Worm (Caenorhabditis elegans) whole organism, L4/young adult: ENCODE data around the gene Y49F6A.11.

Experiments
- W03F9.2 ChIP-seq: fragments of 150-350 bp; optimal IDR thresholded peaks from 2 replicates; lab custom pipeline; 2014; ENCODE audit warnings: missing biosample characterization, missing genetic modification characterization
- dao-5 ChIP-seq: sonication (generic microtip); optimal IDR thresholded peaks from 2 replicates; lab custom pipeline; 2016; ENCODE audit warnings: missing genotype, missing genetic modification characterization, moderate library complexity, missing compliant biosample characterization

ce11 chrII:3626872-3627271 lies 28.3 kb upstream of the Y49F6A.11 start, which contains the start of gene M151.3:
- TF ChIP-seq W03F9.2 (tag; lab: Kevin White, UChicago) (no peak), dao-5 (tag; lab: Kevin White, UChicago) (no peak)
